Worm (Caenorhabditis elegans) whole organism, L2 larva: ENCODE data around the gene bath-1.

Source experiments
- R02D3.7 ChIP-seq: fragments of 150-350 bp; optimal IDR thresholded peaks from 2 replicates; lab custom pipeline; 2014; ENCODE audit warnings: missing biosample characterization, missing genetic modification characterization
- aly-2 ChIP-seq: fragments of 150-350 bp; optimal IDR thresholded peaks from 2 replicates; lab custom pipeline; 2014; ENCODE audit warnings: missing biosample characterization, missing genetic modification characterization
- ceh-82 ChIP-seq: fragments of 150-350 bp; optimal IDR thresholded peaks from 2 replicates; lab custom pipeline; 2014; ENCODE audit warnings: missing biosample characterization, missing genetic modification characterization
- dmd-4 ChIP-seq: sonication (generic microtip); optimal IDR thresholded peaks from 2 replicates; lab custom pipeline; 2017; ENCODE audit warnings: missing biosample characterization, missing genetic modification characterization
- egl-27 ChIP-seq: sonication (generic microtip); optimal IDR thresholded peaks from 3 replicates; lab custom pipeline; 2017; ENCODE audit warnings: missing biosample characterization, missing genetic modification reagents, missing genetic modification characterization
- lin-11 ChIP-seq: fragments of 150-350 bp; sonication (generic microtip); optimal IDR thresholded peaks from 2 replicates; lab custom pipeline; 2014; ENCODE audit warnings: missing biosample characterization, missing genetic modification characterization, inconsistent platforms, mixed read lengths
- lin-39 ChIP-seq: fragments of 150-350 bp; optimal IDR thresholded peaks from 2 replicates; lab custom pipeline; 2014; ENCODE audit warnings: missing biosample characterization, missing genetic modification reagents, missing genetic modification characterization
- nhr-11 ChIP-seq: fragments of 150-350 bp; optimal IDR thresholded peaks from 2 replicates; lab custom pipeline; 2014; ENCODE audit warnings: missing biosample characterization, missing genetic modification characterization
- nhr-12 ChIP-seq: fragments of 150-350 bp; optimal IDR thresholded peaks from 2 replicates; lab custom pipeline; 2014; ENCODE audit warnings: missing biosample characterization, missing genetic modification characterization
- unc-62 ChIP-seq: fragments of 150-350 bp; optimal IDR thresholded peaks from 2 replicates; lab custom pipeline; 2014; ENCODE audit warnings: missing biosample characterization, missing genetic modification reagents, missing genetic modification characterization

ce11 chrII:2033286-2033685 lies 4.7 kb upstream of the bath-1 start, which contains the start of gene F59H6.14:
- TF ChIP-seq lin-39 (tag; lab: Kevin White, UChicago) (no peak), R02D3.7 (tag; lab: Kevin White, UChicago) (no peak), ceh-82 (no peak), aly-2 (no peak), nhr-12 (tag; lab: Kevin White, UChicago) (no peak), dmd-4 (no peak), egl-27 (tag; lab: Kevin White, UChicago) (no peak), lin-11 (tag; lab: Kevin White, UChicago) (no peak), nhr-11 (tag; lab: Kevin White, UChicago) (no peak), unc-62 (GFP tag; lab: Kevin White, UChicago) (no peak)
